Fruit fly (Drosophila melanogaster): Measurements from ENCODE around the gene CG13813.

Gene CG13813

dm6 chr3L:20185206-20185868 lies 46.1 kb upstream of the CG13813 start (continued):
- TF ChIP-seq esg (GFP tag; conservative IDR thresholded peaks at IDR 0.05) (peak; percentile 29; the same call in 1 of the 2 replicates), eve (GFP tag; optimal IDR thresholded peaks at IDR 0.05) (peak in 1 of 2 experiments; percentile 81), CG7839 (tag; optimal IDR thresholded peaks at IDR 0.05) (peak; percentile 75), seq (GFP tag; IDR thresholded peaks at IDR 0.05) (peak; percentile 56), CG9876 (GFP tag; optimal IDR thresholded peaks at IDR 0.05) (peak; percentile 12), Chrac-16 (GFP tag; optimal IDR thresholded peaks at IDR 0.05) (peak; percentile 61), otp (GFP tag; IDR thresholded peaks at IDR 0.05) (no peak), sob (GFP tag; IDR thresholded peaks at IDR 0.05) (peak; percentile 44; the same call in 1 of the 2 replicates), CoRest (tag; optimal IDR thresholded peaks at IDR 0.05) (peak; percentile 64), CG16779 (GFP tag; IDR thresholded peaks at IDR 0.05) (0 out of 2 replicates have a peak, but pooled peaks have one; percentile 40), Aef1 (GFP tag; IDR thresholded peaks at IDR 0.05) (peak; percentile 56), tup (GFP tag; optimal IDR thresholded peaks at IDR 0.05) (peak; percentile 8), sc (optimal IDR thresholded peaks at IDR 0.05) (no peak), sc (GFP tag; optimal IDR thresholded peaks at IDR 0.05) (peak; percentile 4), CG17385 (GFP tag; optimal IDR thresholded peaks at IDR 0.05) (peak; percentile 56), Hmr (GFP tag; optimal IDR thresholded peaks at IDR 0.05) (peak; percentile 85), caup (GFP tag; optimal IDR thresholded peaks at IDR 0.05; ENCODE audit: severe bottlenecking) (peak; percentile 71), CG6854 (GFP tag; optimal IDR thresholded peaks at IDR 0.05) (peak; percentile 57), CG6791 (GFP tag; IDR thresholded peaks at IDR 0.05; ENCODE audit: partially characterized antibody) (no peak), Sry-β (GFP tag; optimal IDR thresholded peaks at IDR 0.05) (no peak), BtbVII (GFP tag; optimal IDR thresholded peaks at IDR 0.05) (peak; percentile 40), gsb (GFP tag; IDR thresholded peaks at IDR 0.05) (no peak), phol (tag; optimal IDR thresholded peaks at IDR 0.05) (peak; percentile 15), pb (GFP tag; optimal IDR thresholded peaks at IDR 0.05) (no peak), CG15073 (GFP tag; optimal IDR thresholded peaks at IDR 0.05) (peak; percentile 92), CG16815 (GFP tag; optimal IDR thresholded peaks at IDR 0.05) (peak; percentile 45), CG32532 (GFP tag; IDR thresholded peaks at IDR 0.05) (peak; percentile 42; the same call in 1 of the 2 replicates), chn (GFP tag; optimal IDR thresholded peaks at IDR 0.05) (peak; percentile 23), gt (GFP tag; IDR thresholded peaks at IDR 0.05) (no peak), CG8924 (tag; optimal IDR thresholded peaks at IDR 0.05) (peak; percentile 42), CG4424 (GFP tag; optimal IDR thresholded peaks at IDR 0.05) (peak; percentile 23), CG13296 (GFP tag; optimal IDR thresholded peaks at IDR 0.05) (peak; percentile 45), NC2α (GFP tag; optimal IDR thresholded peaks at IDR 0.05) (no peak), CG17568 (GFP tag; optimal IDR thresholded peaks at IDR 0.05) (peak; percentile 20), CG9437 (GFP tag; optimal IDR thresholded peaks at IDR 0.05) (peak; percentile 59), Oli (tag; optimal IDR thresholded peaks at IDR 0.05) (peak; percentile 77), CG11696 (GFP tag; IDR thresholded peaks at IDR 0.05) (peak; percentile 60; the same call in 1 of the 2 replicates), scrt (GFP tag; optimal IDR thresholded peaks at IDR 0.05) (peak; percentile 24), fu2 (GFP tag; optimal IDR thresholded peaks at IDR 0.05) (peak; percentile 45), CG10147 (GFP tag; optimal IDR thresholded peaks at IDR 0.05) (peak; percentile 27), NC2β (GFP tag; optimal IDR thresholded peaks at IDR 0.05) (no peak), ken (GFP tag; IDR thresholded peaks at IDR 0.05) (peak; percentile 56; the same call in 2 of the 3 replicates), slou (GFP tag; optimal IDR thresholded peaks at IDR 0.05) (no peak), Usf (GFP tag; optimal IDR thresholded peaks at IDR 0.05) (peak; percentile 10), amos (GFP tag; IDR thresholded peaks at IDR 0.05; ENCODE audit: partially characterized antibody) (no peak; the same call in 1 of the 2 replicates), Fer2 (tag; optimal IDR thresholded peaks at IDR 0.05) (peak; percentile 4), CG9609 (GFP tag; optimal IDR thresholded peaks at IDR 0.05) (peak; percentile 50), cas (GFP tag; IDR thresholded peaks at IDR 0.05) (no peak), Ada2b (GFP tag; IDR thresholded peaks at IDR 0.05) (no peak), mirr (GFP tag; optimal IDR thresholded peaks at IDR 0.05) (no peak)
